Fruit fly (Drosophila melanogaster) whole organism, embryonic: ENCODE results near the gene CG5355.
A peak's percentile ranks its signal among the peaks of the same experiment; 100 is the strongest.

Experiments used
- Bteb2 ChIP-seq: fragments of 200-800 bp; sonication (Bioruptor generic); optimal IDR thresholded peaks from 2 replicates; lab custom pipeline; 2016; ENCODE audit warnings: missing biosample characterization, missing genetic modification characterization
- CG10654 ChIP-seq: fragments of 200-800 bp; sonication (Bioruptor generic); optimal IDR thresholded peaks from 2 replicates; lab custom pipeline; 2016; ENCODE audit warnings: missing biosample characterization, missing genetic modification characterization
- CG11093 ChIP-seq: fragments of 200-800 bp; sonication (Bioruptor generic); IDR thresholded peaks from 3 replicates; pipeline ENCODE4 v1.3.6; 2022; ENCODE audit warnings: missing biosample characterization, missing genetic modification characterization
- CG12744 ChIP-seq: fragments of 200-800 bp; sonication (Bioruptor generic); optimal IDR thresholded peaks from 2 replicates; lab custom pipeline; 2016; ENCODE audit warnings: missing biosample characterization, missing genetic modification characterization
- CG14050 ChIP-seq: fragments of 200-800 bp; sonication (Bioruptor generic); IDR thresholded peaks from 3 replicates; pipeline ENCODE4 v1.3.6; 2022; ENCODE audit warnings: missing biosample characterization, missing genetic modification characterization
- CG14441 ChIP-seq: fragments of 200-800 bp; sonication (Bioruptor generic); IDR thresholded peaks from 2 replicates; pipeline ENCODE4 v1.3.6; 2022; ENCODE audit warnings: missing biosample characterization, missing genetic modification characterization
- CG14860 ChIP-seq: fragments of 200-800 bp; sonication (Bioruptor generic); IDR thresholded peaks from 3 replicates; pipeline ENCODE4 v1.3.6; 2022; ENCODE audit warnings: missing biosample characterization, missing genetic modification characterization; ENCODE audit not compliant: partially characterized antibody
- CG15696 ChIP-seq: fragments of 200-800 bp; sonication (Bioruptor generic); optimal IDR thresholded peaks from 2 replicates; lab custom pipeline; 2019; ENCODE audit warnings: missing biosample characterization, mild to moderate bottlenecking, missing genetic modification characterization, moderate library complexity
- CG1603 ChIP-seq: fragments of 200-800 bp; sonication (Bioruptor generic); optimal IDR thresholded peaks from 2 replicates; lab custom pipeline; 2019; ENCODE audit warnings: missing biosample characterization, mild to moderate bottlenecking, missing genetic modification characterization, moderate library complexity
- CG1647 ChIP-seq: fragments of 200-800 bp; sonication (Bioruptor generic); optimal IDR thresholded peaks from 3 replicates; lab custom pipeline; 2016; ENCODE audit warnings: missing biosample characterization, missing genetic modification characterization
- CG16815 ChIP-seq: fragments of 200-800 bp; sonication (Bioruptor generic); optimal IDR thresholded peaks from 3 replicates; lab custom pipeline; 2017; ENCODE audit warnings: missing biosample characterization, mild to moderate bottlenecking, missing genetic modification characterization
- CG17359 ChIP-seq: fragments of 200-800 bp; sonication (Bioruptor generic); optimal IDR thresholded peaks from 3 replicates; lab custom pipeline; 2018; ENCODE audit warnings: missing biosample characterization, mild to moderate bottlenecking, missing genetic modification characterization, moderate library complexity
- CG18476 ChIP-seq: fragments of 200-800 bp; sonication (Bioruptor generic); optimal IDR thresholded peaks from 2 replicates; lab custom pipeline; 2016; ENCODE audit warnings: missing biosample characterization, mild to moderate bottlenecking, missing genetic modification characterization
- CG2116 ChIP-seq: fragments of 200-800 bp; sonication (Bioruptor generic); optimal IDR thresholded peaks from 3 replicates; lab custom pipeline; 2018; ENCODE audit warnings: missing biosample characterization, mild to moderate bottlenecking, missing genetic modification characterization
- CG2199 ChIP-seq: fragments of 200-800 bp; sonication (Bioruptor generic); IDR thresholded peaks from 3 replicates; pipeline ENCODE4 v1.3.6; 2022; ENCODE audit warnings: missing biosample characterization, missing genetic modification characterization
- CG30020 ChIP-seq: fragments of 200-800 bp; optimal IDR thresholded peaks from 2 replicates; lab custom pipeline; 2019; ENCODE audit warnings: missing biosample characterization, mild to moderate bottlenecking, missing genetic modification characterization, moderate library complexity
- CG30431 ChIP-seq: fragments of 200-800 bp; sonication (Bioruptor generic); optimal IDR thresholded peaks from 2 replicates; lab custom pipeline; 2017; ENCODE audit warnings: missing biosample characterization, missing genetic modification characterization
- CG32767 ChIP-seq: fragments of 200-800 bp; sonication (Bioruptor generic); IDR thresholded peaks from 2 replicates; pipeline ENCODE4 v1.3.6; 2022; ENCODE audit warnings: missing biosample characterization, missing genetic modification characterization
- CG3281 ChIP-seq: fragments of 200-800 bp; sonication (Bioruptor generic); optimal IDR thresholded peaks from 3 replicates; lab custom pipeline; 2017; ENCODE audit warnings: missing biosample characterization, mild to moderate bottlenecking, missing genetic modification characterization
- CG4404 ChIP-seq: fragments of 200-800 bp; sonication (Bioruptor generic); IDR thresholded peaks from 2 replicates; pipeline ENCODE4 v1.3.6; 2022; ENCODE audit warnings: missing biosample characterization, missing genetic modification characterization
- CG4820 ChIP-seq: fragments of 200-800 bp; sonication (Bioruptor generic); optimal IDR thresholded peaks from 3 replicates; lab custom pipeline; 2016; ENCODE audit warnings: missing biosample characterization, missing genetic modification characterization
- CG6683 ChIP-seq: fragments of 200-800 bp; sonication (Bioruptor generic); optimal IDR thresholded peaks from 2 replicates; lab custom pipeline; 2017; ENCODE audit warnings: missing biosample characterization, mild to moderate bottlenecking, missing genetic modification characterization, missing genetic modification reagents
- CG8290 ChIP-seq, 3 experiments: fragments of 200-800 bp; sonication (Bioruptor generic); optimal IDR thresholded peaks; 2 replicates each; lab custom pipeline; 2016 to 2019; ENCODE audit warnings: missing biosample characterization in 3 of 3, missing genetic modification characterization in 3 of 3, mild to moderate bottlenecking in 2 of 3, moderate library complexity in 1 of 3
- CG9727 ChIP-seq: fragments of 200-800 bp; sonication (Bioruptor generic); optimal IDR thresholded peaks from 3 replicates; lab custom pipeline; 2017; ENCODE audit warnings: missing biosample characterization, mild to moderate bottlenecking, missing genetic modification characterization
- CkIIα-i1 ChIP-seq: fragments of 200-800 bp; sonication (Bioruptor generic); IDR thresholded peaks from 2 replicates; pipeline ENCODE4 v1.3.6; 2022; ENCODE audit warnings: missing biosample characterization, missing genetic modification characterization
- GATAe ChIP-seq: fragments of 200-800 bp; sonication (Bioruptor generic); conservative IDR thresholded peaks from 2 replicates; pipeline ENCODE4 v1.3.6; 2022; ENCODE audit warnings: missing biosample characterization, missing genetic modification characterization
- Jarid2 ChIP-seq: fragments of 200-800 bp; sonication (Bioruptor generic); optimal IDR thresholded peaks from 3 replicates; lab custom pipeline; 2017; ENCODE audit warnings: mild to moderate bottlenecking, missing biosample characterization, missing genetic modification reagents, missing genetic modification characterization
- Myb ChIP-seq: fragments of 200-800 bp; sonication (Bioruptor generic); optimal IDR thresholded peaks from 2 replicates; lab custom pipeline; 2016; ENCODE audit warnings: missing biosample characterization, missing genetic modification characterization
- NC2α ChIP-seq: fragments of 200-800 bp; sonication (Bioruptor generic); optimal IDR thresholded peaks from 2 replicates; lab custom pipeline; 2016; ENCODE audit warnings: missing biosample characterization, missing genetic modification characterization
- Side ChIP-seq: fragments of 200-800 bp; sonication (Bioruptor generic); optimal IDR thresholded peaks from 2 replicates; lab custom pipeline; 2016; ENCODE audit warnings: missing biosample characterization, missing genetic modification characterization
- abd-A ChIP-seq: fragments of 200-800 bp; sonication (Bioruptor generic); optimal IDR thresholded peaks from 3 replicates; lab custom pipeline; 2019; ENCODE audit warnings: missing biosample characterization, mild to moderate bottlenecking, missing genetic modification characterization, moderate library complexity
- al ChIP-seq: fragments of 200-800 bp; sonication (Bioruptor generic); IDR thresholded peaks from 2 replicates; pipeline ENCODE4 v1.3.6; 2022; ENCODE audit warnings: missing biosample characterization, missing genetic modification characterization
- amos ChIP-seq: fragments of 200-800 bp; sonication (Bioruptor generic); IDR thresholded peaks from 2 replicates; pipeline ENCODE4 v1.3.6; 2022; ENCODE audit warnings: missing biosample characterization, missing genetic modification characterization; ENCODE audit not compliant: partially characterized antibody
- bbx ChIP-seq: fragments of 200-800 bp; sonication (Bioruptor generic); IDR thresholded peaks from 2 replicates; pipeline ENCODE4 v1.3.6; 2022; ENCODE audit warnings: missing biosample characterization, missing genetic modification characterization; ENCODE audit not compliant: partially characterized antibody
- bigmax ChIP-seq: fragments of 200-800 bp; sonication (Bioruptor generic); optimal IDR thresholded peaks from 2 replicates; lab custom pipeline; 2018; ENCODE audit warnings: missing biosample characterization, mild to moderate bottlenecking, missing genetic modification characterization
- chn ChIP-seq: fragments of 200-800 bp; sonication (Bioruptor generic); optimal IDR thresholded peaks from 2 replicates; lab custom pipeline; 2016; ENCODE audit warnings: missing biosample characterization, missing genetic modification characterization
- crp ChIP-seq, 2 experiments: fragments of 200-800 bp; sonication (Bioruptor generic); optimal IDR thresholded peaks; 2 replicates in 1 of 2; 3 replicates in 1 of 2; lab custom pipeline; 2017; ENCODE audit warnings: missing biosample characterization in 2 of 2, missing genetic modification characterization in 2 of 2, mild to moderate bottlenecking in 1 of 2, moderate library complexity in 1 of 2
- dmrt99B ChIP-seq: fragments of 200-800 bp; sonication (Bioruptor generic); optimal IDR thresholded peaks from 2 replicates; lab custom pipeline; 2018; ENCODE audit warnings: missing biosample characterization, mild to moderate bottlenecking, missing genetic modification characterization, moderate library complexity
- jing ChIP-seq: fragments of 200-800 bp; sonication (Bioruptor generic); optimal IDR thresholded peaks from 2 replicates; lab custom pipeline; 2018; ENCODE audit warnings: missing biosample characterization, mild to moderate bottlenecking, missing genetic modification characterization
- lab ChIP-seq: fragments of 200-800 bp; sonication (Bioruptor generic); optimal IDR thresholded peaks from 3 replicates; lab custom pipeline; 2017; ENCODE audit warnings: missing biosample characterization, missing genetic modification characterization, mild to moderate bottlenecking, moderate library complexity, missing genetic modification reagents
- lbe ChIP-seq: fragments of 200-800 bp; sonication (Bioruptor generic); optimal IDR thresholded peaks from 2 replicates; lab custom pipeline; 2016; ENCODE audit warnings: missing biosample characterization, mild to moderate bottlenecking, missing genetic modification characterization
- lmd ChIP-seq: fragments of 200-800 bp; sonication (Bioruptor generic); IDR thresholded peaks from 2 replicates; pipeline ENCODE4 v1.3.6; 2022; ENCODE audit warnings: missing biosample characterization, missing genetic modification characterization
- nerfin-2 ChIP-seq: fragments of 200-800 bp; sonication (Bioruptor generic); IDR thresholded peaks from 2 replicates; pipeline ENCODE4 v1.3.6; 2022; ENCODE audit warnings: missing biosample characterization, missing genetic modification characterization; ENCODE audit not compliant: partially characterized antibody
- nmo ChIP-seq: fragments of 200-800 bp; sonication (Bioruptor generic); optimal IDR thresholded peaks from 2 replicates; lab custom pipeline; 2018; ENCODE audit warnings: missing biosample characterization, mild to moderate bottlenecking, missing genetic modification characterization, moderate library complexity
- ro ChIP-seq: fragments of 200-800 bp; sonication (Bioruptor generic); IDR thresholded peaks from 2 replicates; pipeline ENCODE4 v1.3.6; 2022; ENCODE audit warnings: missing biosample characterization, missing genetic modification characterization
- sisA ChIP-seq: fragments of 200-800 bp; sonication (Bioruptor generic); IDR thresholded peaks from 2 replicates; pipeline ENCODE4 v1.3.6; 2022; ENCODE audit warnings: missing biosample characterization, missing genetic modification characterization
- slbo ChIP-seq: fragments of 200-800 bp; sonication (Bioruptor generic); IDR thresholded peaks from 2 replicates; pipeline ENCODE4 v1.3.6; 2022; ENCODE audit warnings: missing biosample characterization, missing genetic modification characterization
- slou ChIP-seq: fragments of 200-800 bp; sonication (Bioruptor generic); optimal IDR thresholded peaks from 3 replicates; lab custom pipeline; 2016; ENCODE audit warnings: missing biosample characterization, missing genetic modification characterization
- tio ChIP-seq: fragments of 200-800 bp; sonication (Bioruptor generic); optimal IDR thresholded peaks from 2 replicates; lab custom pipeline; 2017; ENCODE audit warnings: missing biosample characterization, missing genetic modification characterization, inconsistent platforms
- unpg ChIP-seq: fragments of 200-800 bp; sonication (Bioruptor generic); optimal IDR thresholded peaks from 3 replicates; lab custom pipeline; 2018; ENCODE audit warnings: missing biosample characterization, mild to moderate bottlenecking, missing genetic modification characterization, moderate library complexity
- wor ChIP-seq: fragments of 200-800 bp; sonication (Bioruptor generic); IDR thresholded peaks from 2 replicates; pipeline ENCODE4 v1.3.6; 2022; ENCODE audit warnings: missing biosample characterization, missing genetic modification characterization

CG5355 gene

dm6 chr2L:10437317-10437716 lies 24.1 kb upstream of the CG5355 start, which contains the start of gene STUB1 (continued):
- TF ChIP-seq CG16815 (GFP tag; lab: Kevin White, UChicago) (no peak), CG17359 (tag; lab: Kevin White, UChicago) (no peak), CG15696 (tag; lab: Kevin White, UChicago) (no peak), CG14441 (GFP tag; lab: Robert Waterston, UW) (no peak), wor (no peak), CG2199 (GFP tag; lab: Robert Waterston, UW) (0 out of 3 replicates have a peak, but pooled peaks have one; percentile 44), slbo (GFP tag; lab: Robert Waterston, UW) (no peak; the same call in 1 of the 2 replicates), lab (no peak), CG12744 (GFP tag; lab: Kevin White, UChicago) (no peak), CG4404 (no peak), nerfin-2 (peak; percentile 97), al (GFP tag; lab: Robert Waterston, UW) (no peak), dmrt99B (tag; lab: Kevin White, UChicago) (no peak), CG11093 (GFP tag; lab: Robert Waterston, UW) (no peak), bbx (peak; percentile 99), CG30431 (GFP tag; lab: Kevin White, UChicago) (no peak), bigmax (GFP tag; lab: Kevin White, UChicago) (no peak), CG3281 (GFP tag; lab: Kevin White, UChicago) (no peak), CG32767 (GFP tag; lab: Robert Waterston, UW) (no peak), CG1603 (tag; lab: Kevin White, UChicago) (peak; percentile 88), CG1647 (GFP tag; lab: Kevin White, UChicago) (no peak), CG8290 (GFP tag; optimal IDR thresholded peaks at IDR 0.05; lab: Kevin White, UChicago) (no peak), CG8290 (tag; optimal IDR thresholded peaks at IDR 0.05; lab: Kevin White, UChicago) (no peak), jing (GFP tag; lab: Kevin White, UChicago) (no peak), chn (GFP tag; lab: Kevin White, UChicago) (peak; percentile 15), lmd (GFP tag; lab: Robert Waterston, UW) (no peak), CG14860 (peak; percentile 99), tio (GFP tag; lab: Kevin White, UChicago) (no peak), unpg (GFP tag; lab: Kevin White, UChicago) (no peak), lbe (GFP tag; lab: Kevin White, UChicago) (no peak), CG30020 (peak; percentile 62), CG14050 (GFP tag; lab: Robert Waterston, UW) (no peak), ro (no peak), CG10654 (GFP tag; lab: Kevin White, UChicago) (no peak), crp (GFP tag; optimal IDR thresholded peaks at IDR 0.05; lab: Kevin White, UChicago) (no peak), Bteb2 (peak; percentile 2), abd-A (tag; lab: Kevin White, UChicago) (no peak), CG6683 (GFP tag; lab: Kevin White, UChicago) (no peak), CG4820 (no peak), GATAe (no peak), Jarid2 (no peak), sisA (GFP tag; lab: Robert Waterston, UW) (no peak), Side (peak; percentile 4), CG9727 (GFP tag; lab: Kevin White, UChicago) (no peak), nmo (GFP tag; lab: Kevin White, UChicago) (peak; percentile 9), CG18476 (GFP tag; lab: Kevin White, UChicago) (no peak), Myb (GFP tag; lab: Kevin White, UChicago) (peak; percentile 81), slou (GFP tag; lab: Kevin White, UChicago) (no peak), NC2α (GFP tag; lab: Kevin White, UChicago) (no peak), CkIIα-i1 (GFP tag; lab: Robert Waterston, UW) (no peak), amos (GFP tag; lab: Robert Waterston, UW) (peak; percentile 98; the same call in 1 of the 2 replicates), CG2116 (GFP tag; lab: Kevin White, UChicago) (peak; percentile 65)
